Worm (Caenorhabditis elegans): Measurements from ENCODE around the gene lon-1.

The lon-1 gene

DNA sequence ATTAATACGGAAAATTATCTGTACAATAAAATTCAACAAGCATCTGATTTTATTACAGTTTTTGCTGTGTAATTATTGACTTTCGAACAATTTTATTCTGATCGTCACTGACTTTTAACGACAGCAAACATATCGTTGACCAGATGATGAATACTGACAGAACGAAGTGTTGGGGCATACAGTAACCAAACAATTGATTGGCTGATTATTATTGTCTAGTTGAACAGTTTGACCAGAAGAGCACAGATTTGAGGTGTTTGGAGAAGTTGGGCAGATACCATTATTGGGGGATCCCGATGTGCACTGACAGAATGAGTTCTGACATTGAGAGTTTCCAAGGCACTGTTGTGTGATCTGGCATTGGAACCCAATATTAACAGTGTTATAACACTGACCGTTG lies 32.7 kb downstream of the lon-1 start:
- TF ChIP-seq ztf-22 (GFP tag; optimal IDR thresholded peaks at IDR 0.05), result no peak
- TF ChIP-seq chd-7 (tag; optimal IDR thresholded peaks at IDR 0.05), result no peak
- TF ChIP-seq F37B4.10 (GFP tag; IDR thresholded peaks at IDR 0.05), result 0 out of 2 replicates have a peak, but pooled peaks have one; percentile 76

DNA sequence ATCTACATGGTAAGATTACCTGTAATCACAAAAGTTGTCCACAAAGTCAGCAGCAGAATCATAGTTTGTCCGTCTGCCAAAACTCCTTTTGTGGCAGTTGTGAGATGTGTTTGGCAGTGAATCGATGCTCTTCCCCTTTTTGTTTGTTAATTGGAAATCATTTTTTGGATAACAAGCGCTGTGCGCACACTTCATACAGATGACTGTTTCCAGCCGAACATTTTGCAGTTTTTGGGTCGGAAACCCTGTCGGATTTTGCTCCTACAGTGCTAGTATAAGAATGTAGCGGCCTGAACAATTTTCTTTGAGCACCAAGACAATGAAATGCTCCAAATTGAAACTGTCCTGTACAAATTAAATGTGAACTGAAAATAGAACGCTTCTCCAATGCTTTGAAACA lies 34.4 kb downstream of the lon-1 start, which contains the start of gene D1044.7:
Gene D1044.7, minus strand, starts transcription at position 101 of the 400 bp plus-strand sequence.
- TF ChIP-seq madf-3 (GFP tag; IDR thresholded peaks at IDR 0.05), result peak; percentile 34; the same call in 1 of the 2 replicates
- TF ChIP-seq atf-7 (tag; optimal IDR thresholded peaks at IDR 0.05), result no peak

DNA sequence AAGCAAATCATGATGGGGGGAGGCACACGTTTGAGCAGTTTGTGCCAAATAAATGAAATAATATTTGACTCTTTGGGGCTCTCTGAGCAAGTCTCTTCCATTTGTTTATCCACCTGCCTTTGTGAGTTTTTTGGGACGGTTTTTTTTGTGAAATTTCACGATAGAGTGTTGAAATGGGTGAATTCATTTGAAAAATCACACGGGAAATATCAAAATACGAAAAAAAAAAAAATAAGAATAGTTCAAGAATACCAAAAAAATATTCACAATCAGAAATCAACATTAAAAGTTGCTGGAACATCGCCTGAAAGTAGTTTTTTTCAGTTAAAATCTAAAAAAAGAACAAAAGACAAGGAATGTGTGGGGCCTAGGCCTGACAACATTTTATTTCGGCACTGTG lies 38.2 kb downstream of the lon-1 start, which contains the start of gene pqn-25:
Gene pqn-25, minus strand, starts transcription at position 101 of the 400 bp plus-strand sequence.
- TF ChIP-seq aptf-2 (GFP tag; conservative IDR thresholded peaks at IDR 0.05), result no peak
- TF ChIP-seq hmg-1.2 (GFP tag; IDR thresholded peaks at IDR 0.05), result no peak

DNA sequence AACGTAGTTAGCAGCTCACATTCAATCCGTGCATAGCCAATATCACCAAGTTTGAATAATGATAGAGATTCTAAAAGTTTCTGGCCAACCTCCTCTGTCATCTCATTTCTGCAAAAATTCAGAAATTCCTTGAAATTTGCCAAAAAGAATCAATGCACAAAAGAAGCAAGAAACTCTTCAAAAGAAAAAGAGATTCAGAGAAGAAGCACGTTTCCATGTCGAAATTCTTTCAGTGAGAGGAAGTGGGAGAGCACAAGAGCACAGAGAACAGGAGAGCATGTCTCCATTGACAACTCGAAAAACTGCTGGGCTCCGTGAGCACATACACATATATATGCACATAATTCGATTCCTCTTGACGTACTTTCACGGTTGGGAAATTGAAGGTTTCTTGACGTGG lies 43.1 kb downstream of the lon-1 start, which contains the start of gene nekl-4:
Gene nekl-4, minus strand, starts transcription at position 101 of the 400 bp plus-strand sequence.
- TF ChIP-seq athp-1 (tag; optimal IDR thresholded peaks at IDR 0.05) (no peak), dpl-1 (GFP tag; optimal IDR thresholded peaks at IDR 0.05) (no peak), B0019.2 (GFP tag; conservative IDR thresholded peaks at IDR 0.05) (no peak), nfya-2 (GFP tag; IDR thresholded peaks at IDR 0.05) (no peak), ccch-3 (GFP tag; optimal IDR thresholded peaks at IDR 0.05) (no peak), ztf-28 (GFP tag; IDR thresholded peaks at IDR 0.05) (no peak), tbx-9 (tag; optimal IDR thresholded peaks at IDR 0.05; ENCODE audit: borderline replicate concordance) (no peak), snpc-3.4 (tag; optimal IDR thresholded peaks at IDR 0.05) (no peak), ZK185.1 (tag; optimal IDR thresholded peaks at IDR 0.05; ENCODE audit: poor library complexity, severe bottlenecking) (no peak), ztf-3 (GFP tag; optimal IDR thresholded peaks at IDR 0.05) (no peak), madf-8 (GFP tag; conservative IDR thresholded peaks at IDR 0.05) (no peak), egl-44 (GFP tag; IDR thresholded peaks at IDR 0.05) (no peak), Y53G8AR.9 (GFP tag; conservative IDR thresholded peaks at IDR 0.05) (no peak), tlf-1 (GFP tag; optimal IDR thresholded peaks at IDR 0.05) (no peak), xnd-1 (tag; optimal IDR thresholded peaks at IDR 0.05) (no peak), somi-1 (GFP tag; optimal IDR thresholded peaks at IDR 0.05) (no peak)

DNA sequence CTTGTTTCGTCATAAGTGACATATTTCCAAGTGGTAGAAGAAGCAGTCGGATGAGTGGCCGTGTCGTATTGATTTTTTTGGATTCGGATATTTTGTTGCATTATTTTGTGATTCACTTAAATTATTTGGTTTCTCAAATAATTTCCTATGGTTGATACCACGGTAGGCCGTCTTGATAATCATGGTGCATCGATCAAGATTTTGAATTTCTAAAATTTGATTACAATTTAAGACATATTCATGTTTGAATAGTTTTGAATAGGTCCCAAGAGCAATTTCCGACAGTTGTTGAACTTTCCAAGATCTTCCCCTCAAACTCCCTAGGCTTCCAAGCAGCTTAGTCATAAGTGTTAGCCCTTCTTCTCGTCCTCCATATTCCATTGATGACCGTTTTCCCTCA lies 47.7 kb downstream of the lon-1 start, which contains the start of gene D1044.4:
Gene D1044.4, minus strand, starts transcription at position 101 of the 400 bp plus-strand sequence.
- TF ChIP-seq tlf-1 (GFP tag; optimal IDR thresholded peaks at IDR 0.05) (no peak), bed-1 (GFP tag; IDR thresholded peaks at IDR 0.05) (no peak), tbx-9 (tag; optimal IDR thresholded peaks at IDR 0.05; ENCODE audit: borderline replicate concordance) (no peak), F57C9.4 (tag; optimal IDR thresholded peaks at IDR 0.05) (no peak), ztf-25 (GFP tag; IDR thresholded peaks at IDR 0.05) (no peak), egl-44 (GFP tag; IDR thresholded peaks at IDR 0.05) (no peak), ccch-3 (GFP tag; optimal IDR thresholded peaks at IDR 0.05) (no peak), mel-28 (tag; optimal IDR thresholded peaks at IDR 0.05; ENCODE audit: borderline replicate concordance) (no peak), Y53G8AR.9 (GFP tag; conservative IDR thresholded peaks at IDR 0.05) (no peak), lsl-1 (GFP tag; optimal IDR thresholded peaks at IDR 0.05) (no peak), bed-2 (GFP tag; IDR thresholded peaks at IDR 0.05) (no peak), rcor-1 (GFP tag; IDR thresholded peaks at IDR 0.05) (no peak), fkh-3 (tag; optimal IDR thresholded peaks at IDR 0.05) (no peak), B0035.1 (tag; optimal IDR thresholded peaks at IDR 0.05) (no peak), aptf-3 (GFP tag; IDR thresholded peaks at IDR 0.05) (no peak), sdz-38 (tag; optimal IDR thresholded peaks at IDR 0.05) (no peak), snpc-1.1 (tag; optimal IDR thresholded peaks at IDR 0.05; ENCODE audit: insufficient read depth) (no peak), xnd-1 (tag; optimal IDR thresholded peaks at IDR 0.05) (no peak)

Measured in whole organism, young adult.